Worm (Caenorhabditis elegans) whole organism, L4 larva: ENCODE measurements around the gene C15C7.4.
"Not testable (repeated sequence)": the region's sequence is repeated elsewhere in the genome, so short reads cannot be mapped to it uniquely, and the experiment has no call there.

ENCODE experiments used
- aly-2 ChIP-seq: sonication (generic microtip); optimal IDR thresholded peaks from 2 replicates; lab custom pipeline; 2018; ENCODE audit warnings: missing biosample characterization, missing genetic modification characterization
- ceh-44 ChIP-seq: fragments of 200-800 bp; sonication (Bioruptor generic); IDR thresholded peaks from 2 replicates; pipeline ENCODE4 v1.3.6; 2022; ENCODE audit warnings: missing genetic modification reagents, missing genetic modification characterization, missing compliant biosample characterization
- snpc-4 ChIP-seq: fragments of 150-350 bp; optimal IDR thresholded peaks from 2 replicates; lab custom pipeline; 2014; ENCODE audit warnings: missing biosample characterization, missing genetic modification characterization
- unc-39 ChIP-seq: sonication (generic microtip); optimal IDR thresholded peaks from 2 replicates; lab custom pipeline; 2017; ENCODE audit warnings: missing biosample characterization, missing genetic modification characterization
- unc-62 ChIP-seq, 3 experiments: fragments of 150-350 bp in 1 of 3; sonication (generic microtip); optimal IDR thresholded peaks in 2 of 3; peaks in 1 of 3; 1 replicate in 1 of 3; 2 replicates in 2 of 3; lab custom pipeline; 2014 to 2017; ENCODE audit warnings: missing biosample characterization in 3 of 3, missing genetic modification characterization in 3 of 3, missing genetic modification reagents in 3 of 3, missing genotype in 1 of 3
- ztf-11 ChIP-seq: fragments of 150-350 bp; optimal IDR thresholded peaks from 2 replicates; lab custom pipeline; 2014; ENCODE audit warnings: missing biosample characterization, missing genetic modification characterization

DNA sequence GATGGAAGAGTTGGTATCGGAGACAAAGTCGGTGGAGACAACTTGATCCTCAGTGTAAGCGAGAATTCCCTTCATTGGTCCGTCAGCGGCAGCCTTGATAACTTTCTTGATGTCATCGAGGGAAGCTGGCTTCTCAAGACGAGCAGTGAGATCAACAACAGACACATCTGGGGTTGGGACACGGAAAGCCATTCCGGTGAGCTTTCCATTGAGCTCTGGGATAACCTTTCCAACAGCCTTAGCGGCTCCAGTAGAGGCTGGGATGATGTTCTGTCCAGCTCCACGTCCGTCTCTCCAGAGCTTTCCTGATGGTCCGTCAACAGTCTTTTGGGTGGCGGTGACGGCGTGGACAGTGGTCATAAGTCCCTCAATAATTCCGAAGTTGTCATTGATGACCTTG is 31.7 kb upstream of the C15C7.4 start:
- TF ChIP-seq unc-39; unc-62 (GFP tag; optimal IDR thresholded peaks at IDR 0.05 in 1 of 2; lab: Kevin White, UChicago); unc-62 (tag; optimal IDR thresholded peaks at IDR 0.05; lab: Kevin White, UChicago); ztf-11 (tag; lab: Kevin White, UChicago); ceh-44 (GFP tag; lab: Robert Waterston, UW); aly-2 (tag; lab: Kevin White, UChicago); snpc-4 (tag; lab: Kevin White, UChicago): not testable (repeated sequence)
